Worm (Caenorhabditis elegans): ENCODE data around the gene srv-12.

DNA sequence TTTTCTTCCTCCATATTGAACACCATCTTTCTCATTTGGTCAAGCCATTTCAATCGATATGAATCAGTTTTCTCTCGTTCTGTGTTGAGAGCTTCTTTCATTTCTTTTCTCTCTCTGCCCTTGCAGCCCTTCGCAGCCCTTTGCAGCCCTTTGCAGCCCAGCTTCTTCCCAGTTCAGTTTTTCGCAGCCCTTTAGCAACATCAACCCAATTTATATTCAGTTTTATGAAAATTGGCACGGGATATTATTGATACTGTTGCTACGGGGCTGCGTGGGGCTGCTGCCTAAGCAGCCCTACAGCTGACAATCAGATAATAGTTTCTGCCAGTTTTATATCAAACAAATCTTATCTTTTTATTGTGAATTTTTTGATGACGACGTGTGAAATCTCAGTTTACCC, 16.5 kb downstream of the srv-12 start, which contains the start of gene F44D12.10:
- TF ChIP-seq hmbx-1 (tag; optimal IDR thresholded peaks at IDR 0.05) (no peak), pes-1 (GFP tag; IDR thresholded peaks at IDR 0.05) (no peak), ets-7 (tag; optimal IDR thresholded peaks at IDR 0.05) (no peak), ama-1 (optimal IDR thresholded peaks at IDR 0.05) (no peak), scrt-1 (GFP tag; IDR thresholded peaks at IDR 0.05) (no peak)

Measured in whole organism, early embryonic.